Worm (Caenorhabditis elegans): Measurements from ENCODE around the gene pfas-1.

pfas-1 gene

ce11 chrIII:4687134-4687533 is 44.0 kb upstream of the pfas-1 start:
- no peak for TF ChIP-seq sem-2 (GFP tag; optimal IDR thresholded peaks at IDR 0.05)
- TF ChIP-seq unc-62 (GFP tag; optimal IDR thresholded peaks at IDR 0.05) = peak; percentile 60
- TF ChIP-seq drap-1 (GFP tag; optimal IDR thresholded peaks at IDR 0.05) = no peak

DNA sequence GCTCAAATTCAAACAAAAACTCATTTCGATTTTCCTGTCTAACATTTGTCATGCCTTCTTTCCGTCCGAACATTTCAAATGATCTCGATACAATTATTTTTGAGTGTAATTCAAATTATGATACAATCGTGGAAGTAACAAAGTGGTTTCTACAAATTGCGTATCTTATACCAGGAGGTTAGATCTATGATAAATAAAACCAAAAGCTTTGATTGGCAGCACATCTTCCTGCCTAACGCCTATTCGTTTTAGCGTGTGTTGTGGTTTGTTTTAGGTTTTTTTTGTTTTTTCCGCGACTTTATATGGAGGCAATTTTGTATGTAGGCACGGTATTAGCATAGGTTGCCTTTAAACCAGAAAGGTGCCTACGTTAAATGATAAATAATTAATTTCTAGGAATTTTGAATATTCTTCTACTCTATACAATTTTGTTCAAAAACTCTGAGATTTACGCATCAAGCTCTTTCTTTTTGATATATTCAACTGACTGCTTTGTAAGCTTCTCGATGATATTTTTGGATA is 36.9 kb upstream of the pfas-1 start, which contains the start of gene srg-11:
Gene srg-11 (plus strand): TSS at position 51 of the 522 bp plus-strand sequence.
- TF ChIP-seq cnd-1 (tag; optimal IDR thresholded peaks at IDR 0.05) = no peak
- no peak for TF ChIP-seq pha-4 (tag; optimal IDR thresholded peaks at IDR 0.05)
- TF ChIP-seq unc-39 (tag; optimal IDR thresholded peaks at IDR 0.05) = no peak
- no peak for TF ChIP-seq ces-1 (GFP tag; optimal IDR thresholded peaks at IDR 0.05)
- no peak for TF ChIP-seq sem-2 (GFP tag; optimal IDR thresholded peaks at IDR 0.05)
- TF ChIP-seq ham-2 (GFP tag; optimal IDR thresholded peaks at IDR 0.05) = no peak
- no peak for TF ChIP-seq bed-3 (GFP tag; optimal IDR thresholded peaks at IDR 0.05)
- TF ChIP-seq mab-5 (tag; optimal IDR thresholded peaks at IDR 0.05) = no peak
- TF ChIP-seq lin-13 (tag; optimal IDR thresholded peaks at IDR 0.05) = no peak
- TF ChIP-seq drap-1 (GFP tag; optimal IDR thresholded peaks at IDR 0.05) = no peak
- TF ChIP-seq ceh-39 (tag; optimal IDR thresholded peaks at IDR 0.05) = no peak
- TF ChIP-seq unc-62 (GFP tag; optimal IDR thresholded peaks at IDR 0.05) = no peak
- no peak for TF ChIP-seq ztf-11 (tag; optimal IDR thresholded peaks at IDR 0.05)

DNA sequence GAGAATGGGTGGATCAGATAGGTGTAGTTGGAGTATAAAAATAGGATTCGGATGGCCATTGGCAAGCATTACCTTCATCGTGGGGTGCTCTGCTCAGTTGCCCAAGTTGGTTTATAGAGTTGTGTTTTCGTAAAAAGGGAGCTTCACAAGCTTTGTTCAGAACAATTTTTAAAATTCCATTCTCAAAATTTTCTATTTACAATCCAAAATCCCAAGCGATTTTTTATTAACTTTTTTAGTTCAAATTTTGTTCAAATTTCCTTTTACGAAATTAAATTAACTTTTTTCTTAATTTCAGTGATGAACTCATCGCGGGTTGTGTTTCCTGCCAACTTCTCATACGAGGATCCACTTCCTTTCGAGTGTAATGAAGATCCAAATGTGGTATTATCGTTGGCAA is 34.4 kb upstream of the pfas-1 start, which contains the start of gene srg-10:
Gene srg-10 (plus strand): TSS at position 301 of the 400 bp plus-strand sequence.
- TF ChIP-seq lin-13 (tag; optimal IDR thresholded peaks at IDR 0.05) (no peak), blmp-1 (tag; optimal IDR thresholded peaks at IDR 0.05) (no peak), sem-2 (GFP tag; optimal IDR thresholded peaks at IDR 0.05) (no peak), mab-5 (tag; optimal IDR thresholded peaks at IDR 0.05) (no peak), nhr-76 (tag; optimal IDR thresholded peaks at IDR 0.05) (no peak), M03D4.4 (tag; optimal IDR thresholded peaks at IDR 0.05) (no peak), ham-2 (GFP tag; optimal IDR thresholded peaks at IDR 0.05) (no peak)

DNA sequence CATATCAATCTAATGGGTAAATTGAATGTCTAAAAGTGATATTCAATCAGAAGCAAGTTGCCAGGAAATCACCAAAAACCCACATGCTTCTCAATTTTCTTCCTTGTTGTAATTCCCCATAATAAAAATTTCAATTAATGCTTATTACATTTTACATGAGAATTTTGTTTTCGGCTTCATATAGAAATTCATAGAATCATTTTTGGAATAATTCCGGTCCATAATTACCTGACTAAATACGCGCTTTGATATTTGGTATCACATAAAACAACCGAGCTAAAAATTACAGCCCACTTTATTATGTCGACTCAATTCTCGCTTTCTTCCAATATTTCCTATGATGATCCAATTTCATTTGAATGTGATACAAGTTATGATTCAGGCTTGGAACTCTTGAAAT is 28.8 kb upstream of the pfas-1 start, which contains the start of gene srg-13:
Gene srg-13 (plus strand): TSS at position 301 of the 400 bp plus-strand sequence.
- TF ChIP-seq ztf-11 (tag; optimal IDR thresholded peaks at IDR 0.05) = no peak
- no peak for TF ChIP-seq unc-62 (GFP tag; optimal IDR thresholded peaks at IDR 0.05)
- no peak for TF ChIP-seq pha-4 (tag; optimal IDR thresholded peaks at IDR 0.05)
- TF ChIP-seq cnd-1 (tag; optimal IDR thresholded peaks at IDR 0.05) = no peak

ce11 chrIII:4671491-4671890 is 28.4 kb upstream of the pfas-1 start, which contains the start of gene T23F11.11:
TSS of gene T23F11.11 (minus strand) at chrIII:4671591.
- no peak for TF ChIP-seq nhr-12 (tag; optimal IDR thresholded peaks at IDR 0.05)
- no peak for TF ChIP-seq nhr-28 (tag; optimal IDR thresholded peaks at IDR 0.05)
- no peak for TF ChIP-seq elt-3 (tag; optimal IDR thresholded peaks at IDR 0.05)
- no peak for TF ChIP-seq ceh-83 (GFP tag; optimal IDR thresholded peaks at IDR 0.05)
- no peak for TF ChIP-seq lin-13 (tag; optimal IDR thresholded peaks at IDR 0.05)
- no peak for TF ChIP-seq cnd-1 (tag; optimal IDR thresholded peaks at IDR 0.05)
- no peak for TF ChIP-seq tbx-8 (GFP tag; optimal IDR thresholded peaks at IDR 0.05)
- no peak for TF ChIP-seq elt-1 (tag; optimal IDR thresholded peaks at IDR 0.05; ENCODE audit: borderline replicate concordance, insufficient read depth)
- no peak for TF ChIP-seq pha-4 (tag; optimal IDR thresholded peaks at IDR 0.05)

ce11 chrIII:4668073-4668472 is 25.0 kb upstream of the pfas-1 start:
- TF ChIP-seq pha-4 (tag; optimal IDR thresholded peaks at IDR 0.05) (no peak), elt-1 (tag; optimal IDR thresholded peaks at IDR 0.05; ENCODE audit: borderline replicate concordance, insufficient read depth) (no peak), snpc-4 (tag; optimal IDR thresholded peaks at IDR 0.05) (no peak), lsy-2 (tag; optimal IDR thresholded peaks at IDR 0.05) (no peak), ham-2 (GFP tag; optimal IDR thresholded peaks at IDR 0.05) (no peak), nhr-12 (tag; optimal IDR thresholded peaks at IDR 0.05) (no peak), nhr-76 (tag; optimal IDR thresholded peaks at IDR 0.05) (no peak), ztf-11 (tag; optimal IDR thresholded peaks at IDR 0.05) (no peak), unc-39 (tag; optimal IDR thresholded peaks at IDR 0.05) (no peak), ceh-83 (GFP tag; optimal IDR thresholded peaks at IDR 0.05) (no peak), ceh-43 (GFP tag; optimal IDR thresholded peaks at IDR 0.05) (no peak), drap-1 (GFP tag; optimal IDR thresholded peaks at IDR 0.05) (no peak), tbx-8 (GFP tag; optimal IDR thresholded peaks at IDR 0.05) (no peak), elt-3 (tag; optimal IDR thresholded peaks at IDR 0.05) (no peak), flh-1 (GFP tag; optimal IDR thresholded peaks at IDR 0.05) (no peak), ces-1 (GFP tag; optimal IDR thresholded peaks at IDR 0.05) (no peak), blmp-1 (tag; optimal IDR thresholded peaks at IDR 0.05) (no peak), mab-5 (tag; optimal IDR thresholded peaks at IDR 0.05) (no peak), nhr-237 (tag; optimal IDR thresholded peaks at IDR 0.05) (no peak), zip-8 (tag; optimal IDR thresholded peaks at IDR 0.05) (no peak)

All from whole organism, mixed stage, embryonic.